Worm (Caenorhabditis elegans) whole organism, early embryonic: ENCODE results near the gene M117.4.
A peak's percentile ranks its signal among the peaks of the same experiment; 100 is the strongest.
"Not testable (repeated sequence)": the region's sequence is repeated elsewhere in the genome, so short reads cannot be mapped to it uniquely, and the experiment has no call there.

ENCODE experiments used
- B0310.2 ChIP-seq: sonication (generic microtip); optimal IDR thresholded peaks from 2 replicates; lab custom pipeline; 2016; ENCODE audit warnings: mild to moderate bottlenecking, missing genetic modification characterization, missing compliant biosample characterization
- F13C5.2 ChIP-seq: sonication (generic microtip); optimal IDR thresholded peaks from 2 replicates; lab custom pipeline; 2017; ENCODE audit warnings: mild to moderate bottlenecking, missing genetic modification characterization, inconsistent platforms, missing compliant biosample characterization
- aly-1 ChIP-seq: sonication (generic microtip); optimal IDR thresholded peaks from 2 replicates; lab custom pipeline; 2016; ENCODE audit warnings: missing genetic modification characterization, missing compliant biosample characterization
- ama-1 ChIP-seq: fragments of 150-350 bp; optimal IDR thresholded peaks from 2 replicates; lab custom pipeline; 2014
- ceh-13 ChIP-seq: fragments of 200-800 bp; sonication (Bioruptor generic); optimal IDR thresholded peaks from 2 replicates; lab custom pipeline; 2018; ENCODE audit warnings: mild to moderate bottlenecking, missing genetic modification characterization, missing compliant biosample characterization
- ceh-36 ChIP-seq: sonication (generic microtip); optimal IDR thresholded peaks from 2 replicates; lab custom pipeline; 2016; ENCODE audit warnings: missing genetic modification characterization, inconsistent platforms, missing compliant biosample characterization
- ets-7 ChIP-seq: sonication (generic microtip); optimal IDR thresholded peaks from 2 replicates; lab custom pipeline; 2016; ENCODE audit warnings: missing genotype, missing genetic modification characterization, missing compliant biosample characterization
- flt-1 ChIP-seq: fragments of 200-800 bp; sonication (Bioruptor generic); IDR thresholded peaks from 2 replicates; pipeline ENCODE4 v1.3.6; 2022; ENCODE audit warnings: missing genetic modification characterization, missing compliant biosample characterization
- hmbx-1 ChIP-seq: sonication (generic microtip); optimal IDR thresholded peaks from 2 replicates; lab custom pipeline; 2016; ENCODE audit warnings: mild to moderate bottlenecking, missing genetic modification characterization, missing compliant biosample characterization
- hmg-4 ChIP-seq: fragments of 200-800 bp; sonication (Bioruptor generic); optimal IDR thresholded peaks from 2 replicates; lab custom pipeline; 2018; ENCODE audit warnings: mild to moderate bottlenecking, missing genetic modification characterization, missing compliant biosample characterization
- hnd-1 ChIP-seq: sonication (generic microtip); optimal IDR thresholded peaks from 2 replicates; lab custom pipeline; 2016; ENCODE audit warnings: missing genetic modification characterization, missing compliant biosample characterization
- pes-1 ChIP-seq: fragments of 200-800 bp; sonication (Bioruptor generic); IDR thresholded peaks from 2 replicates; pipeline ENCODE4 v1.3.6; 2022; ENCODE audit warnings: missing genetic modification reagents, missing genetic modification characterization, missing compliant biosample characterization
- scrt-1 ChIP-seq: fragments of 200-800 bp; sonication (Bioruptor generic); IDR thresholded peaks from 2 replicates; pipeline ENCODE4 v1.3.6; 2022; ENCODE audit warnings: missing genetic modification characterization, missing compliant biosample characterization
- sea-1 ChIP-seq: fragments of 200-800 bp; sonication (Bioruptor generic); conservative IDR thresholded peaks from 2 replicates; pipeline ENCODE4 v1.3.6; 2022; ENCODE audit warnings: missing genetic modification characterization, missing compliant biosample characterization
- tbx-11 ChIP-seq: fragments of 200-800 bp; sonication (Bioruptor generic); IDR thresholded peaks from 2 replicates; pipeline ENCODE4 v1.3.6; 2022; ENCODE audit warnings: missing genetic modification characterization, missing compliant biosample characterization
- tbx-37 ChIP-seq: fragments of 200-800 bp; sonication (Bioruptor generic); conservative IDR thresholded peaks from 2 replicates; pipeline ENCODE4 v1.3.6; 2022; ENCODE audit warnings: missing genetic modification reagents, missing genetic modification characterization, missing compliant biosample characterization
- tra-4 ChIP-seq: sonication (generic microtip); optimal IDR thresholded peaks from 2 replicates; lab custom pipeline; 2017; ENCODE audit warnings: missing genetic modification characterization, missing compliant biosample characterization

Gene M117.4

ce11 chrIV:11851882-11852281 is 18.5 kb upstream of the M117.4 start, which contains the start of gene F38H4.5:
Gene F38H4.5, plus strand, starts transcription at chrIV:11852182.
- TF ChIP-seq B0310.2: no peak

- no peak for TF ChIP-seq B0310.2
These were observed 14.5 kb upstream of the M117.4 start, which contains the start of the genes F38H4.6 and F38H4.4 for ce11 chrIV:11847771-11848312. Gene F38H4.6, minus strand, starts transcription at chrIV:11847871. Gene F38H4.4, plus strand, starts transcription at chrIV:11848262.

ce11 chrIV:11842121-11842520 is 8.8 kb upstream of the M117.4 start, which contains the start of gene F38H4.3:
Gene F38H4.3, plus strand, starts transcription at chrIV:11842421.
- TF ChIP-seq ets-7 (no peak), hnd-1 (tag; lab: Kevin White, UChicago) (no peak), ama-1 (lab: Kevin White, UChicago) (no peak), tbx-11 (no peak)

- TF ChIP-seq B0310.2 (no peak), hmg-4 (GFP tag; lab: Kevin White, UChicago) (no peak), aly-1 (tag; lab: Kevin White, UChicago) (no peak), ets-7 (no peak), tbx-37 (GFP tag; lab: Robert Waterston, UW) (no peak), scrt-1 (no peak), tbx-11 (no peak), pes-1 (GFP tag; lab: Robert Waterston, UW) (no peak), hnd-1 (tag; lab: Kevin White, UChicago) (no peak), ceh-36 (no peak)
These were observed 5.3 kb upstream of the M117.4 start, which contains the start of gene fbxb-3 for ce11 chrIV:11838657-11839056. Gene fbxb-3, plus strand, starts transcription at chrIV:11838957.

- TF ChIP-seq tbx-37 (GFP tag; lab: Robert Waterston, UW); flt-1 (GFP tag; lab: Robert Waterston, UW); aly-1 (tag; lab: Kevin White, UChicago): not testable (repeated sequence)
These were observed 5.3 kb downstream of the M117.4 start, which contains the start of gene M117.6 for ce11 chrIV:11828012-11828411. Gene M117.6, minus strand, starts transcription at chrIV:11828112.

- TF ChIP-seq pes-1 (GFP tag; lab: Robert Waterston, UW) (0 out of 2 replicates have a peak, but pooled peaks have one; percentile 15), flt-1 (GFP tag; lab: Robert Waterston, UW) (no peak)
These were observed 10.9 kb downstream of the M117.4 start for ce11 chrIV:11822454-11822853.

- TF ChIP-seq tbx-11 (peak; percentile 17; the same call in 1 of the 2 replicates), F13C5.2 (tag; lab: Kevin White, UChicago) (peak; percentile 52), sea-1 (GFP tag; lab: Robert Waterston, UW) (no peak), ceh-36 (no peak), B0310.2 (no peak)
These were observed 11.6 kb downstream of the M117.4 start, which contains the start of the genes par-5 and M117.3 for ce11 chrIV:11821591-11822361. Gene par-5, minus strand, starts transcription at chrIV:11821924. Gene M117.3, plus strand, starts transcription at chrIV:11822206.

- TF ChIP-seq sea-1 (GFP tag; lab: Robert Waterston, UW): no peak
- TF ChIP-seq pes-1 (GFP tag; lab: Robert Waterston, UW): no peak
- no peak for TF ChIP-seq hmg-4 (GFP tag; lab: Kevin White, UChicago)
- no peak for TF ChIP-seq ceh-13 (GFP tag; lab: Kevin White, UChicago)
- peak; percentile 41 for TF ChIP-seq ama-1 (lab: Kevin White, UChicago)
These were observed 13.1 kb downstream of the M117.4 start for ce11 chrIV:11820067-11820913.

- TF ChIP-seq B0310.2 (no peak), scrt-1 (no peak), F13C5.2 (tag; lab: Kevin White, UChicago) (no peak), hmg-4 (GFP tag; lab: Kevin White, UChicago) (no peak), tra-4 (tag; lab: Kevin White, UChicago) (no peak), hmbx-1 (no peak), hnd-1 (tag; lab: Kevin White, UChicago) (no peak), tbx-11 (no peak)
These were observed 19.5 kb downstream of the M117.4 start, which contains the start of gene M117.1 for ce11 chrIV:11813901-11814300. Gene M117.1, plus strand, starts transcription at chrIV:11814247.
